Worm (Caenorhabditis elegans) whole organism, L4 larva: ENCODE data around the gene F38A5.22.

Source experiments
- F10B5.3 ChIP-seq: sonication (generic microtip); optimal IDR thresholded peaks from 2 replicates; lab custom pipeline; 2016; ENCODE audit warnings: mild to moderate bottlenecking, missing genetic modification characterization, missing compliant biosample characterization
- R02D3.7 ChIP-seq: fragments of 150-350 bp; sonication (generic microtip); optimal IDR thresholded peaks from 3 replicates; lab custom pipeline; 2014; ENCODE audit warnings: missing biosample characterization, missing genetic modification characterization
- Y105C5A.15 ChIP-seq: fragments of 200-800 bp; sonication (Bioruptor generic); IDR thresholded peaks from 2 replicates; pipeline ENCODE4 v1.3.6; 2022; ENCODE audit warnings: missing genetic modification characterization, missing compliant biosample characterization
- Y48G9A.11 ChIP-seq: fragments of 200-800 bp; sonication (Bioruptor generic); IDR thresholded peaks from 2 replicates; pipeline ENCODE4 v1.3.6; 2022; ENCODE audit warnings: missing genetic modification reagents, missing genetic modification characterization, missing compliant biosample characterization
- ZK546.5 ChIP-seq, 2 experiments: sonication (generic microtip); optimal IDR thresholded peaks; 2 replicates each; lab custom pipeline; 2017; ENCODE audit warnings: missing biosample characterization in 2 of 2, missing genetic modification characterization in 2 of 2
- aly-2 ChIP-seq: sonication (generic microtip); optimal IDR thresholded peaks from 2 replicates; lab custom pipeline; 2018; ENCODE audit warnings: missing biosample characterization, missing genetic modification characterization
- ceh-20 ChIP-seq: fragments of 200-800 bp; sonication (Bioruptor generic); IDR thresholded peaks from 2 replicates; pipeline ENCODE4 v1.3.6; 2022; ENCODE audit warnings: missing genetic modification reagents, missing genetic modification characterization, missing compliant biosample characterization
- ceh-44 ChIP-seq: fragments of 200-800 bp; sonication (Bioruptor generic); IDR thresholded peaks from 2 replicates; pipeline ENCODE4 v1.3.6; 2022; ENCODE audit warnings: missing genetic modification reagents, missing genetic modification characterization, missing compliant biosample characterization
- ces-1 ChIP-seq: fragments of 150-350 bp; sonication (generic microtip); optimal IDR thresholded peaks from 4 replicates; lab custom pipeline; 2014; ENCODE audit warnings: missing biosample characterization, missing genetic modification reagents, missing genetic modification characterization
- cey-2 ChIP-seq: sonication (generic microtip); optimal IDR thresholded peaks from 3 replicates; lab custom pipeline; 2017; ENCODE audit warnings: missing genetic modification characterization, mild to moderate bottlenecking, missing compliant biosample characterization, antibody characterized with exemption, borderline replicate concordance; ENCODE audit not compliant: insufficient read depth
- ctbp-1 ChIP-seq: fragments of 200-800 bp; sonication (Bioruptor generic); IDR thresholded peaks from 2 replicates; pipeline ENCODE4 v1.3.6; 2022; ENCODE audit warnings: missing genetic modification reagents, missing genetic modification characterization, missing compliant biosample characterization
- daf-16 ChIP-seq, 3 experiments: sonication (generic microtip); optimal IDR thresholded peaks; 2 replicates each; lab custom pipeline; 2016 to 2017; ENCODE audit warnings: missing genetic modification characterization in 3 of 3, missing genetic modification reagents in 3 of 3, mild to moderate bottlenecking in 2 of 3, missing compliant biosample characterization in 2 of 3, missing biosample characterization in 1 of 3, moderate library complexity in 1 of 3
- dmd-6 ChIP-seq: fragments of 200-800 bp; sonication (Bioruptor generic); IDR thresholded peaks from 2 replicates; pipeline ENCODE4 v1.3.6; 2022; ENCODE audit warnings: missing genetic modification reagents, missing genetic modification characterization, missing compliant biosample characterization
- dmd-9 ChIP-seq: fragments of 200-800 bp; sonication (Bioruptor generic); IDR thresholded peaks from 2 replicates; pipeline ENCODE4 v1.3.6; 2022; ENCODE audit warnings: missing genetic modification reagents, missing genetic modification characterization, missing compliant biosample characterization
- dve-1 ChIP-seq: sonication (generic microtip); optimal IDR thresholded peaks from 2 replicates; lab custom pipeline; 2017; ENCODE audit warnings: antibody characterized with exemption, mild to moderate bottlenecking, missing genetic modification characterization, missing compliant biosample characterization; ENCODE audit not compliant: insufficient read depth
- fos-1 ChIP-seq: fragments of 150-350 bp; optimal IDR thresholded peaks from 2 replicates; lab custom pipeline; 2014; ENCODE audit warnings: missing biosample characterization, missing genetic modification characterization
- hif-1 ChIP-seq, 2 experiments: sonication (generic microtip); optimal IDR thresholded peaks; 2 replicates each; lab custom pipeline; 2016 to 2017; ENCODE audit warnings: missing compliant biosample characterization in 2 of 2, missing genetic modification characterization in 2 of 2, missing genetic modification reagents in 2 of 2, missing genotype in 2 of 2, mild to moderate bottlenecking in 1 of 2
- hlh-30 ChIP-seq: sonication (generic microtip); optimal IDR thresholded peaks from 2 replicates; lab custom pipeline; 2017; ENCODE audit warnings: antibody characterized with exemption, mild to moderate bottlenecking, missing genetic modification characterization, missing compliant biosample characterization; ENCODE audit not compliant: insufficient read depth
- hmg-1.1 ChIP-seq: fragments of 200-800 bp; sonication (Bioruptor generic); IDR thresholded peaks from 2 replicates; pipeline ENCODE4 v1.3.6; 2022; ENCODE audit warnings: missing genetic modification reagents, missing genetic modification characterization, missing compliant biosample characterization
- jun-1 ChIP-seq: fragments of 150-350 bp; optimal IDR thresholded peaks from 2 replicates; lab custom pipeline; 2014; ENCODE audit warnings: missing biosample characterization, missing genetic modification reagents, missing genetic modification characterization
- lin-1 ChIP-seq: fragments of 200-800 bp; sonication (Bioruptor generic); IDR thresholded peaks from 2 replicates; pipeline ENCODE4 v1.3.6; 2022; ENCODE audit warnings: missing genetic modification reagents, missing genetic modification characterization, missing compliant biosample characterization
- lin-15B ChIP-seq: fragments of 150-350 bp; sonication (generic microtip); optimal IDR thresholded peaks from 3 replicates; lab custom pipeline; 2014; ENCODE audit warnings: missing biosample characterization, missing genetic modification characterization
- lin-39 ChIP-seq: fragments of 150-350 bp; optimal IDR thresholded peaks from 2 replicates; lab custom pipeline; 2014; ENCODE audit warnings: missing biosample characterization, missing genetic modification reagents, missing genetic modification characterization
- mdl-1 ChIP-seq, 2 experiments: fragments of 150-350 bp in 1 of 2; sonication (generic microtip) in 1 of 2; optimal IDR thresholded peaks; 2 replicates each; lab custom pipeline; 2014 to 2017; ENCODE audit warnings: missing biosample characterization in 2 of 2, missing genetic modification characterization in 2 of 2
- mdt-29 ChIP-seq: fragments of 200-800 bp; sonication (Bioruptor generic); IDR thresholded peaks from 2 replicates; pipeline ENCODE4 v1.3.6; 2022; ENCODE audit warnings: missing genetic modification reagents, missing genetic modification characterization, missing compliant biosample characterization
- mes-2 ChIP-seq: sonication (generic microtip); optimal IDR thresholded peaks from 2 replicates; lab custom pipeline; 2016; ENCODE audit warnings: missing genotype, mild to moderate bottlenecking, missing genetic modification characterization, missing compliant biosample characterization; ENCODE audit not compliant: poor library complexity, severe bottlenecking
- mxl-2 ChIP-seq: fragments of 200-800 bp; sonication (Bioruptor generic); conservative IDR thresholded peaks from 2 replicates; pipeline ENCODE4 v1.3.6; 2022; ENCODE audit warnings: missing genetic modification reagents, missing genetic modification characterization, missing compliant biosample characterization
- nhr-10 ChIP-seq: fragments of 150-350 bp; optimal IDR thresholded peaks from 2 replicates; lab custom pipeline; 2014; ENCODE audit warnings: missing biosample characterization, missing genetic modification characterization
- nhr-102 ChIP-seq: sonication (generic microtip); optimal IDR thresholded peaks from 2 replicates; lab custom pipeline; 2016; ENCODE audit warnings: mild to moderate bottlenecking, missing genetic modification characterization, moderate library complexity, missing compliant biosample characterization
- nhr-11 ChIP-seq: fragments of 150-350 bp; optimal IDR thresholded peaks from 2 replicates; lab custom pipeline; 2014; ENCODE audit warnings: missing biosample characterization, missing genetic modification characterization
- nhr-28 ChIP-seq: fragments of 150-350 bp; optimal IDR thresholded peaks from 2 replicates; lab custom pipeline; 2014; ENCODE audit warnings: missing biosample characterization, missing genetic modification characterization
- nhr-48 ChIP-seq: sonication (generic microtip); optimal IDR thresholded peaks from 2 replicates; lab custom pipeline; 2016; ENCODE audit warnings: mild to moderate bottlenecking, missing genetic modification characterization, missing compliant biosample characterization
- nhr-76 ChIP-seq: fragments of 150-350 bp; optimal IDR thresholded peaks from 2 replicates; lab custom pipeline; 2014; ENCODE audit warnings: missing biosample characterization, missing genetic modification characterization
- nhr-77 ChIP-seq: fragments of 150-350 bp; optimal IDR thresholded peaks from 2 replicates; lab custom pipeline; 2014; ENCODE audit warnings: missing biosample characterization, missing genetic modification characterization
- pha-4 ChIP-seq, 2 experiments: fragments of 150-350 bp in 1 of 2; fragments of 200-800 bp in 1 of 2; sonication (Bioruptor generic) in 1 of 2; IDR thresholded peaks in 1 of 2; optimal IDR thresholded peaks in 1 of 2; 2 replicates each; pipeline versions ENCODE4 v1.3.6 to Lab custom; 2014 to 2022; ENCODE audit warnings: missing genetic modification characterization in 2 of 2, missing genetic modification reagents in 2 of 2, missing biosample characterization in 1 of 2, missing compliant biosample characterization in 1 of 2
- php-3 ChIP-seq: fragments of 200-800 bp; sonication (Bioruptor generic); IDR thresholded peaks from 2 replicates; pipeline ENCODE4 v1.3.6; 2022; ENCODE audit warnings: missing genetic modification reagents, missing genetic modification characterization, missing compliant biosample characterization
- pqm-1 ChIP-seq: sonication (generic microtip); optimal IDR thresholded peaks from 2 replicates; lab custom pipeline; 2017; ENCODE audit warnings: missing biosample characterization, missing genetic modification characterization
- saeg-2 ChIP-seq: fragments of 200-800 bp; sonication (Bioruptor generic); IDR thresholded peaks from 2 replicates; pipeline ENCODE4 v1.3.6; 2022; ENCODE audit warnings: missing genetic modification reagents, missing genetic modification characterization, missing compliant biosample characterization
- sdz-12 ChIP-seq: fragments of 200-800 bp; sonication (Bioruptor generic); optimal IDR thresholded peaks from 2 replicates; lab custom pipeline; 2018; ENCODE audit warnings: mild to moderate bottlenecking, missing genetic modification characterization, missing compliant biosample characterization
- spr-1 ChIP-seq: sonication (generic microtip); optimal IDR thresholded peaks from 2 replicates; lab custom pipeline; 2016; ENCODE audit warnings: mild to moderate bottlenecking, missing genetic modification characterization, missing compliant biosample characterization
- tra-1 ChIP-seq: fragments of 200-800 bp; sonication (Bioruptor generic); IDR thresholded peaks from 2 replicates; pipeline ENCODE4 v1.3.6; 2022; ENCODE audit warnings: missing genetic modification reagents, missing genetic modification characterization, missing compliant biosample characterization
- zag-1 ChIP-seq: fragments of 150-350 bp; optimal IDR thresholded peaks from 2 replicates; lab custom pipeline; 2014; ENCODE audit warnings: missing biosample characterization, missing genetic modification characterization
- zip-11 ChIP-seq: fragments of 200-800 bp; sonication (Bioruptor generic); IDR thresholded peaks from 2 replicates; pipeline ENCODE4 v1.3.6; 2022; ENCODE audit warnings: missing genetic modification characterization, missing compliant biosample characterization
- zip-2 ChIP-seq: fragments of 150-350 bp; optimal IDR thresholded peaks from 2 replicates; lab custom pipeline; 2014; ENCODE audit warnings: missing biosample characterization, missing genetic modification characterization
- ztf-7 ChIP-seq: fragments of 150-350 bp; optimal IDR thresholded peaks from 2 replicates; lab custom pipeline; 2014; ENCODE audit warnings: missing biosample characterization, missing genetic modification characterization

F38A5.22 gene

DNA sequence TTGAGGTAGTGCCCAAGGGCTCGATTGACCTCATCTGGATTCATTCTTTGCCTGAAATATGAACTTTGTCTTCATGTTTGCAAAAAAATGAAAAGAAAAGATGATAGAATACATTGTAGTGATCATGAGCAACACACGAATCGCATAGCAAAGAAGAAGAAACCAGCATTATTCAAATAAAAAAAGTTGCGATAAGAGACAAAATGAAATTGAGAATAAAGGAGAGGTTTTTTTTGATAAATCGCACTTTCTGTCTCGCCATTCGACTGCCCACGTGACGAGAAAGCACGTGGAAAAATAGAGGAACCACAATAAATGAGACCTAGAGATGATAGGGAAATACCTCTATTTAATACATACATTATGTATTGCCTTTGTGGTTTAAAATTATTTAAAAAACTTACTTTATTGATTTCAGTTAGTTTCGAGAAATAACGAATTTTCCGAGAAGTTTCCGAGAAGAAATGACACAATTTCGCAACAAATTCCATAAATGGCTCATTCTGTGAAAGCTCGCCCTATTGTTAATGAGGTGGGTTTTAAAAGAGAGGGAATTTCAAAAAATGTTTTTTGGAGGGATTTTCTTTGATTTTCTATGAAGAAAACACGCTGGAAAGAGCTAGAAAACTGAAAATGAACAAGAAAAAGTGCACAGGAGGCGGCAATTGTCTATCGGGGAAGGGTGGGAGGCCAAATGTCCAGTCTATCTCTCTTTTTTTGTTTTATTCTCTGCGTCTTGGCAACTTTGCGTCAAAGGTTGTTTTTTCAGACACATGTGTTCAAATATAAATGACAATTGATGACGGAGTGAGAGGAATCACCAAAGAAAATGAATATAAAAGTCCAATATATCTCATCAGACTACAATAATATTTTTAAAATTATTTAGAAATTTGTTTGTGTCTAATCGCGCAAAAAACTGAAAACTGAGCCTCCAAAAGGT is 40.1 kb downstream of the F38A5.22 start, which contains the start of gene paqr-1 (continued):
- TF ChIP-seq hif-1 (tag; optimal IDR thresholded peaks at IDR 0.05; lab: Kevin White, UChicago): no peak
- TF ChIP-seq sdz-12 (GFP tag; lab: Kevin White, UChicago): no peak
- TF ChIP-seq Y48G9A.11 (GFP tag; lab: Robert Waterston, UW): no peak
- TF ChIP-seq mdl-1 (tag; optimal IDR thresholded peaks at IDR 0.05; lab: Kevin White, UChicago): peak in 1 of 2 experiments; percentile 74
- TF ChIP-seq ceh-44 (GFP tag; lab: Robert Waterston, UW): no peak
- no peak for TF ChIP-seq F10B5.3 (tag; lab: Kevin White, UChicago)
- no peak for TF ChIP-seq saeg-2
- TF ChIP-seq lin-15B (tag; lab: Kevin White, UChicago): no peak
- no peak for TF ChIP-seq jun-1 (tag; lab: Kevin White, UChicago)
- TF ChIP-seq mdt-29: no peak
- TF ChIP-seq nhr-77 (tag; lab: Kevin White, UChicago): no peak
- no peak for TF ChIP-seq ctbp-1 (GFP tag; lab: Robert Waterston, UW)
- TF ChIP-seq zag-1 (tag; lab: Kevin White, UChicago): no peak
- TF ChIP-seq nhr-11 (tag; lab: Kevin White, UChicago): no peak
- no peak for TF ChIP-seq ceh-20 (GFP tag; lab: Robert Waterston, UW)
- no peak for TF ChIP-seq zip-2 (tag; lab: Kevin White, UChicago)
- no peak for TF ChIP-seq ces-1 (GFP tag; lab: Kevin White, UChicago)

ce11 chrIV:6554865-6555264 is 40.9 kb downstream of the F38A5.22 start:
- TF ChIP-seq nhr-28 (peak; percentile 91), mes-2 (peak; percentile 66), hmg-1.1 (GFP tag; lab: Robert Waterston, UW) (no peak), aly-2 (tag; lab: Kevin White, UChicago) (no peak), nhr-48 (peak; percentile 26), Y105C5A.15 (no peak), pha-4 (GFP tag; IDR thresholded peaks at IDR 0.05; lab: Robert Waterston, UW) (peak; percentile 42; the same call in 1 of the 2 replicates), pha-4 (tag; optimal IDR thresholded peaks at IDR 0.05; lab: Kevin White, UChicago) (no peak), dmd-9 (GFP tag; lab: Robert Waterston, UW) (no peak), nhr-10 (tag; lab: Kevin White, UChicago) (peak; percentile 54), php-3 (peak; percentile 61), lin-1 (GFP tag; lab: Robert Waterston, UW) (peak; percentile 50; the same call in 1 of the 2 replicates), fos-1 (no peak), nhr-77 (tag; lab: Kevin White, UChicago) (peak; percentile 59), sdz-12 (GFP tag; lab: Kevin White, UChicago) (no peak), hlh-30 (tag; lab: Kevin White, UChicago) (peak; percentile 79), zip-2 (tag; lab: Kevin White, UChicago) (no peak), mdl-1 (tag; optimal IDR thresholded peaks at IDR 0.05; lab: Kevin White, UChicago) (peak in 1 of 2 experiments; percentile 56), dmd-6 (GFP tag; lab: Robert Waterston, UW) (peak; percentile 84), ztf-7 (tag; lab: Kevin White, UChicago) (peak; percentile 48), spr-1 (tag; lab: Kevin White, UChicago) (no peak), tra-1 (GFP tag; lab: Robert Waterston, UW) (0 out of 2 replicates have a peak, but pooled peaks have one; percentile 14), nhr-76 (no peak), R02D3.7 (no peak), ZK546.5 (tag; optimal IDR thresholded peaks at IDR 0.05; lab: Kevin White, UChicago) (no peak), lin-15B (tag; lab: Kevin White, UChicago) (no peak), lin-39 (no peak), mxl-2 (GFP tag; lab: Robert Waterston, UW) (no peak), nhr-102 (tag; lab: Kevin White, UChicago) (peak; percentile 3), nhr-11 (tag; lab: Kevin White, UChicago) (no peak), daf-16 (GFP tag; optimal IDR thresholded peaks at IDR 0.05; lab: Kevin White, UChicago) (no peak), daf-16 (tag; optimal IDR thresholded peaks at IDR 0.05; lab: Kevin White, UChicago) (peak; percentile 66), mdt-29 (no peak), dve-1 (tag; lab: Kevin White, UChicago) (peak; percentile 88), cey-2 (tag; lab: Kevin White, UChicago) (no peak), zip-11 (GFP tag; lab: Robert Waterston, UW) (no peak), pqm-1 (tag; lab: Kevin White, UChicago) (peak; percentile 95)
